Fruit fly (Drosophila melanogaster) whole organism, embryonic: ENCODE measurements around the gene ind.
A peak's percentile ranks its signal among the peaks of the same experiment; 100 is the strongest.

Source experiments
- Abd-B ChIP-seq: fragments of 200-800 bp; sonication (Bioruptor generic); optimal IDR thresholded peaks from 2 replicates; lab custom pipeline; 2018; ENCODE audit warnings: missing biosample characterization, mild to moderate bottlenecking, missing genetic modification characterization, moderate library complexity
- Antp ChIP-seq: fragments of 200-800 bp; sonication (Bioruptor generic); optimal IDR thresholded peaks from 3 replicates; lab custom pipeline; 2016; ENCODE audit warnings: missing biosample characterization, missing genetic modification characterization
- Awh ChIP-seq: fragments of 200-800 bp; sonication (Bioruptor generic); IDR thresholded peaks from 2 replicates; pipeline ENCODE4, ENCODE4 v1.3.6; 2022; ENCODE audit warnings: missing biosample characterization, missing genetic modification characterization
- Bgb ChIP-seq: fragments of 200-800 bp; sonication (Bioruptor generic); IDR thresholded peaks from 2 replicates; pipeline ENCODE4 v1.3.6; 2022; ENCODE audit warnings: missing biosample characterization, missing genetic modification characterization; ENCODE audit not compliant: partially characterized antibody
- CG11504 ChIP-seq: fragments of 200-800 bp; sonication (Bioruptor generic); optimal IDR thresholded peaks from 3 replicates; lab custom pipeline; 2019; ENCODE audit warnings: missing biosample characterization, mild to moderate bottlenecking, missing genetic modification characterization, moderate library complexity
- CG1233 ChIP-seq: fragments of 200-800 bp; sonication (Bioruptor generic); optimal IDR thresholded peaks from 4 replicates; lab custom pipeline; 2018; ENCODE audit warnings: missing biosample characterization, mild to moderate bottlenecking, missing genetic modification characterization
- CG1603 ChIP-seq: fragments of 200-800 bp; sonication (Bioruptor generic); optimal IDR thresholded peaks from 2 replicates; lab custom pipeline; 2019; ENCODE audit warnings: missing biosample characterization, mild to moderate bottlenecking, missing genetic modification characterization, moderate library complexity
- CG1647 ChIP-seq: fragments of 200-800 bp; sonication (Bioruptor generic); optimal IDR thresholded peaks from 3 replicates; lab custom pipeline; 2016; ENCODE audit warnings: missing biosample characterization, missing genetic modification characterization
- CG17912 ChIP-seq: fragments of 200-800 bp; sonication (Bioruptor generic); optimal IDR thresholded peaks from 2 replicates; lab custom pipeline; 2018; ENCODE audit warnings: missing biosample characterization, mild to moderate bottlenecking, missing genetic modification characterization
- CG18764 ChIP-seq: fragments of 200-800 bp; sonication (Bioruptor generic); optimal IDR thresholded peaks from 3 replicates; lab custom pipeline; 2016; ENCODE audit warnings: missing biosample characterization, missing genetic modification characterization
- CG31365 ChIP-seq: fragments of 200-800 bp; sonication (Bioruptor generic); optimal IDR thresholded peaks from 2 replicates; lab custom pipeline; 2018; ENCODE audit warnings: missing biosample characterization, mild to moderate bottlenecking, missing genetic modification characterization
- CG32767 ChIP-seq: fragments of 200-800 bp; sonication (Bioruptor generic); IDR thresholded peaks from 2 replicates; pipeline ENCODE4 v1.3.6; 2022; ENCODE audit warnings: missing biosample characterization, missing genetic modification characterization
- CG33557 ChIP-seq: fragments of 200-800 bp; sonication (Bioruptor generic); optimal IDR thresholded peaks from 2 replicates; lab custom pipeline; 2019; ENCODE audit warnings: missing biosample characterization, mild to moderate bottlenecking, missing genetic modification characterization, moderate library complexity
- CG4328 ChIP-seq: fragments of 200-800 bp; sonication (Bioruptor generic); optimal IDR thresholded peaks from 3 replicates; lab custom pipeline; 2017; ENCODE audit warnings: missing biosample characterization, missing genetic modification reagents, missing genetic modification characterization
- CG4404 ChIP-seq: fragments of 200-800 bp; sonication (Bioruptor generic); IDR thresholded peaks from 2 replicates; pipeline ENCODE4 v1.3.6; 2022; ENCODE audit warnings: missing biosample characterization, missing genetic modification characterization
- CG6791 ChIP-seq: fragments of 200-800 bp; sonication (Bioruptor generic); IDR thresholded peaks from 3 replicates; pipeline ENCODE4 v1.3.6; 2022; ENCODE audit warnings: missing biosample characterization, missing genetic modification characterization; ENCODE audit not compliant: partially characterized antibody
- CG9437 ChIP-seq: fragments of 200-800 bp; sonication (Bioruptor generic); optimal IDR thresholded peaks from 2 replicates; lab custom pipeline; 2018; ENCODE audit warnings: missing biosample characterization, mild to moderate bottlenecking, missing genetic modification characterization
- CG9876 ChIP-seq: fragments of 200-800 bp; sonication (Bioruptor generic); optimal IDR thresholded peaks from 2 replicates; lab custom pipeline; 2016; ENCODE audit warnings: missing biosample characterization, missing genetic modification characterization
- CG9932 ChIP-seq: fragments of 200-800 bp; sonication (Bioruptor generic); IDR thresholded peaks from 2 replicates; pipeline ENCODE4 v1.3.6; 2022; ENCODE audit warnings: missing biosample characterization, missing genetic modification characterization
- Dp ChIP-seq: fragments of 200-800 bp; sonication (Bioruptor generic); optimal IDR thresholded peaks from 2 replicates; lab custom pipeline; 2018; ENCODE audit warnings: missing biosample characterization, mild to moderate bottlenecking, missing genetic modification characterization, moderate library complexity
- E2f1 ChIP-seq: fragments of 200-800 bp; sonication (Bioruptor generic); IDR thresholded peaks from 2 replicates; pipeline ENCODE4 v1.3.6; 2022; ENCODE audit warnings: missing biosample characterization, missing genetic modification characterization
- Eip74EF ChIP-seq, 2 experiments: fragments of 200-800 bp in 1 of 2; fragments of >200 bp in 1 of 2; sonication (Bioruptor generic) in 1 of 2; optimal IDR thresholded peaks; 2 replicates each; lab custom pipeline; 2017 to 2019; ENCODE audit warnings: missing biosample characterization in 2 of 2, missing genetic modification characterization in 2 of 2, mild to moderate bottlenecking in 1 of 2, moderate library complexity in 1 of 2
- Hey ChIP-seq: fragments of 200-800 bp; sonication (Bioruptor generic); optimal IDR thresholded peaks from 3 replicates; lab custom pipeline; 2018; ENCODE audit warnings: missing biosample characterization, mild to moderate bottlenecking, missing genetic modification characterization
- Med ChIP-seq: fragments of 200-800 bp; sonication (Bioruptor generic); peaks from one replicate; lab custom pipeline; 2016; ENCODE audit warnings: missing biosample characterization, missing genetic modification characterization, mild to moderate bottlenecking, inconsistent platforms, moderate library complexity
- Neu2 ChIP-seq: fragments of 200-800 bp; sonication (Bioruptor generic); optimal IDR thresholded peaks from 3 replicates; lab custom pipeline; 2016; ENCODE audit warnings: missing biosample characterization, missing genetic modification characterization, borderline replicate concordance
- Vsx1 ChIP-seq: fragments of 200-800 bp; sonication (Bioruptor generic); optimal IDR thresholded peaks from 2 replicates; lab custom pipeline; 2017; ENCODE audit warnings: missing biosample characterization, mild to moderate bottlenecking, missing genetic modification characterization, missing genetic modification reagents
- bigmax ChIP-seq: fragments of 200-800 bp; sonication (Bioruptor generic); optimal IDR thresholded peaks from 2 replicates; lab custom pipeline; 2018; ENCODE audit warnings: missing biosample characterization, mild to moderate bottlenecking, missing genetic modification characterization
- bsh ChIP-seq, 2 experiments: fragments of 200-800 bp; sonication (Bioruptor generic); optimal IDR thresholded peaks; 2 replicates each; lab custom pipeline; 2017 to 2018; ENCODE audit warnings: mild to moderate bottlenecking in 2 of 2, missing biosample characterization in 2 of 2, missing genetic modification characterization in 2 of 2, moderate library complexity in 1 of 2
- caup ChIP-seq: fragments of 200-800 bp; sonication (Bioruptor generic); optimal IDR thresholded peaks from 3 replicates; lab custom pipeline; 2017; ENCODE audit warnings: missing biosample characterization, mild to moderate bottlenecking, missing genetic modification characterization, moderate library complexity; ENCODE audit not compliant: severe bottlenecking
- crc ChIP-seq: fragments of 200-800 bp; sonication (Bioruptor generic); optimal IDR thresholded peaks from 2 replicates; lab custom pipeline; 2016; ENCODE audit warnings: missing biosample characterization, missing genetic modification characterization
- crol ChIP-seq: fragments of 200-800 bp; sonication (Bioruptor generic); IDR thresholded peaks from 2 replicates; pipeline ENCODE4 v1.3.6; 2022; ENCODE audit warnings: missing biosample characterization, missing genetic modification characterization
- da ChIP-seq: fragments of 200-800 bp; sonication (Bioruptor generic); optimal IDR thresholded peaks from 2 replicates; lab custom pipeline; 2016; ENCODE audit warnings: missing biosample characterization, missing genetic modification characterization
- emc ChIP-seq: fragments of 200-800 bp; sonication (Bioruptor generic); optimal IDR thresholded peaks from 2 replicates; lab custom pipeline; 2016; ENCODE audit warnings: missing biosample characterization, missing genetic modification characterization
- eve ChIP-seq, 2 experiments: fragments of >200 bp; optimal IDR thresholded peaks; 2 replicates each; lab custom pipeline; 2017; ENCODE audit warnings: missing biosample characterization in 2 of 2, missing genetic modification characterization in 2 of 2
- gfzf ChIP-seq: fragments of 200-800 bp; sonication (Bioruptor generic); optimal IDR thresholded peaks from 2 replicates; lab custom pipeline; 2016; ENCODE audit warnings: missing biosample characterization, mild to moderate bottlenecking, missing genetic modification characterization, moderate library complexity
- gt ChIP-seq: fragments of 200-800 bp; sonication (Bioruptor generic); IDR thresholded peaks from 2 replicates; pipeline ENCODE4 v1.3.6; 2022; ENCODE audit warnings: missing biosample characterization, missing genetic modification characterization
- hb ChIP-seq: fragments of 200-800 bp; sonication (Bioruptor generic); IDR thresholded peaks from 3 replicates; pipeline ENCODE4 v1.3.6; 2022; ENCODE audit warnings: missing biosample characterization, missing genetic modification characterization; ENCODE audit not compliant: partially characterized antibody
- lov ChIP-seq, 2 experiments: fragments of 200-800 bp in 1 of 2; fragments of >200 bp in 1 of 2; sonication (Bioruptor generic) in 1 of 2; IDR thresholded peaks in 1 of 2; optimal IDR thresholded peaks in 1 of 2; 2 replicates in 1 of 2; 3 replicates in 1 of 2; pipeline versions ENCODE4 v1.3.6 to Lab custom; 2017 to 2022; ENCODE audit warnings: missing biosample characterization in 1 of 2, missing genetic modification characterization in 1 of 2
- maf-S ChIP-seq: fragments of 200-800 bp; sonication (Bioruptor generic); optimal IDR thresholded peaks from 2 replicates; lab custom pipeline; 2016; ENCODE audit warnings: missing biosample characterization, missing genetic modification characterization
- otp ChIP-seq: fragments of 200-800 bp; sonication (Bioruptor generic); IDR thresholded peaks from 3 replicates; pipeline ENCODE4, ENCODE4 v1.3.6; 2022; ENCODE audit warnings: missing biosample characterization, missing genetic modification characterization
- pfk ChIP-seq: fragments of 200-800 bp; sonication (Bioruptor generic); optimal IDR thresholded peaks from 2 replicates; lab custom pipeline; 2018; ENCODE audit warnings: missing biosample characterization, mild to moderate bottlenecking, missing genetic modification characterization, moderate library complexity
- psq ChIP-seq: fragments of 200-800 bp; sonication (Bioruptor generic); optimal IDR thresholded peaks from 2 replicates; lab custom pipeline; 2017; ENCODE audit warnings: missing biosample characterization, missing genetic modification characterization
- sc ChIP-seq, 3 experiments: fragments of >200 bp in 2 of 3; fragments of 200-800 bp in 1 of 3; sonication (Bioruptor generic) in 1 of 3; optimal IDR thresholded peaks; 2 replicates in 2 of 3; 3 replicates in 1 of 3; lab custom pipeline; 2017; ENCODE audit warnings: mild to moderate bottlenecking in 1 of 3, missing biosample characterization in 1 of 3, missing genetic modification characterization in 1 of 3, missing genetic modification reagents in 1 of 3
- sna ChIP-seq: fragments of 200-800 bp; sonication (Bioruptor generic); IDR thresholded peaks from 2 replicates; pipeline ENCODE4 v1.3.6; 2022; ENCODE audit warnings: missing biosample characterization, missing genetic modification characterization; ENCODE audit not compliant: partially characterized antibody
- stc ChIP-seq: fragments of 200-800 bp; sonication (Bioruptor generic); IDR thresholded peaks from 2 replicates; pipeline ENCODE4 v1.3.6; 2022; ENCODE audit warnings: missing biosample characterization, missing genetic modification characterization
- tio ChIP-seq: fragments of 200-800 bp; sonication (Bioruptor generic); optimal IDR thresholded peaks from 2 replicates; lab custom pipeline; 2017; ENCODE audit warnings: missing biosample characterization, missing genetic modification characterization, inconsistent platforms
- vvl ChIP-seq: fragments of 200-800 bp; sonication (Bioruptor generic); IDR thresholded peaks from 2 replicates; pipeline ENCODE4 v1.3.6; 2022; ENCODE audit warnings: missing biosample characterization, missing genetic modification characterization

The ind gene

dm6 chr3L:15011638-15012335, 31.9 kb downstream of the ind start (continued):
- no peak for TF ChIP-seq CG31365 (tag; lab: Kevin White, UChicago)
- TF ChIP-seq CG9932 (GFP tag; lab: Robert Waterston, UW), result no peak
- TF ChIP-seq psq (GFP tag; lab: Kevin White, UChicago), result peak; percentile 39
- TF ChIP-seq vvl (GFP tag; lab: Robert Waterston, UW), result peak; percentile 77
- TF ChIP-seq CG9437, result peak; percentile 69
- peak; percentile 82 for TF ChIP-seq Med (GFP tag; lab: Kevin White, UChicago)
- TF ChIP-seq CG33557, result peak; percentile 78
- peak; percentile 48 for TF ChIP-seq CG18764 (GFP tag; lab: Kevin White, UChicago)
- no peak for TF ChIP-seq Hey (tag; lab: Kevin White, UChicago)
- peak; percentile 65 for TF ChIP-seq Awh (GFP tag; lab: Robert Waterston, UW)
- TF ChIP-seq Vsx1, result peak; percentile 36
- no peak for TF ChIP-seq da (GFP tag; lab: Kevin White, UChicago)
- no peak for TF ChIP-seq bigmax (GFP tag; lab: Kevin White, UChicago)
- TF ChIP-seq sc (optimal IDR thresholded peaks at IDR 0.05; lab: Kevin White, UChicago), result no peak
- peak; percentile 20 for TF ChIP-seq sc (GFP tag; optimal IDR thresholded peaks at IDR 0.05; lab: Kevin White, UChicago)
- no peak for TF ChIP-seq CG6791
- TF ChIP-seq Eip74EF (GFP tag; optimal IDR thresholded peaks at IDR 0.05; lab: Kevin White, UChicago), result peak in 1 of 2 experiments; percentile 78
- peak; percentile 62 for TF ChIP-seq E2f1 (GFP tag; lab: Robert Waterston, UW)
- TF ChIP-seq eve (GFP tag; optimal IDR thresholded peaks at IDR 0.05; lab: Kevin White, UChicago), result peak in 1 of 2 experiments; percentile 88
- TF ChIP-seq crol, result no peak
- no peak for TF ChIP-seq CG9876 (GFP tag; lab: Kevin White, UChicago)
- peak; percentile 65; the same call in 1 of the 2 replicates for TF ChIP-seq CG32767 (GFP tag; lab: Robert Waterston, UW)
- peak; percentile 23 for TF ChIP-seq maf-S (GFP tag; lab: Kevin White, UChicago)
- TF ChIP-seq crc, result no peak
- TF ChIP-seq hb (GFP tag; lab: Robert Waterston, UW), result no peak
- peak; percentile 50 for TF ChIP-seq CG4404
- no peak for TF ChIP-seq Antp (GFP tag; lab: Kevin White, UChicago)
- no peak for TF ChIP-seq lov (optimal IDR thresholded peaks at IDR 0.05; lab: Kevin White, UChicago)
- peak; percentile 53; the same call in 1 of the 3 replicates for TF ChIP-seq lov (GFP tag; IDR thresholded peaks at IDR 0.05; lab: Robert Waterston, UW)
- TF ChIP-seq Abd-B, result peak; percentile 87
- TF ChIP-seq CG1647, result no peak
- peak; percentile 46; the same call in 1 of the 3 replicates for TF ChIP-seq otp (GFP tag; lab: Robert Waterston, UW)
- no peak for TF ChIP-seq CG17912
- peak; percentile 35 for TF ChIP-seq caup
- peak; percentile 89 for TF ChIP-seq CG11504
- TF ChIP-seq Dp, result no peak
- no peak for TF ChIP-seq sna (GFP tag; lab: Robert Waterston, UW)
- no peak for TF ChIP-seq Neu2
- no peak for TF ChIP-seq gt (GFP tag; lab: Robert Waterston, UW)
- TF ChIP-seq gfzf, result no peak
- peak; percentile 37 for TF ChIP-seq CG1603 (tag; lab: Kevin White, UChicago)
- no peak for TF ChIP-seq Bgb (GFP tag; lab: Robert Waterston, UW)
- TF ChIP-seq CG1233 (GFP tag; lab: Kevin White, UChicago), result peak; percentile 74
- peak; percentile 52 for TF ChIP-seq CG4328
- peak; percentile 42 to 85 for TF ChIP-seq bsh (GFP tag; optimal IDR thresholded peaks at IDR 0.05; lab: Kevin White, UChicago)
- no peak for TF ChIP-seq pfk (GFP tag; lab: Kevin White, UChicago)
- peak; percentile 57 for TF ChIP-seq stc (GFP tag; lab: Robert Waterston, UW)
- TF ChIP-seq tio, result peak; percentile 48
- no peak for TF ChIP-seq emc (GFP tag; lab: Kevin White, UChicago)
